Fruit fly (Drosophila melanogaster): ENCODE results near the gene CG33127.

CG33127 gene

DNA sequence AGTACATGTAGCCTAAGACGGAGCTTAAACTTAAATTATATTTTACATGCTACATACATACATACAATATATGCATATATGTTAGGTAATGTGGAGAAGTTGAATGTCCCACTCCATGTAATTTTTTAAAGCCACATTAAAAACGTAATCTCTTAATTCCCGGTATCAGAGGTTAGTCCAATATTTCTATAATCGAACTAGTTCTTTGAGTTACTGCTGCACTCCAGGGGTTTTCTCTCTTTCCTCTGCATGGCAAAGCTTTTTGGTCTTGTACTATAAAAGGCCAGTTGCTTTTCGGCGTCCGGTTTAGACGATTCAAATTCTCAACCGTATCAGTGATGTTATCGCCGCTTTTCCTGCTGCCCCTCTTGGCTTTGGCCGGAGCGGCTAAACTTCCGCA, at the start of gene CG33127:
Gene CG33127 (plus strand): TSS at position 309 of the 400 bp plus-strand sequence.
- TF ChIP-seq Snoo (tag; optimal IDR thresholded peaks at IDR 0.05), result no peak
- no peak for TF ChIP-seq Ets98B (GFP tag; IDR thresholded peaks at IDR 0.05)
- no peak for TF ChIP-seq CG32121 (GFP tag; IDR thresholded peaks at IDR 0.05)
- TF ChIP-seq CG8301 (tag; optimal IDR thresholded peaks at IDR 0.05), result no peak
- no peak for TF ChIP-seq rn (GFP tag; IDR thresholded peaks at IDR 0.05)
- no peak for TF ChIP-seq CG10348 (GFP tag; IDR thresholded peaks at IDR 0.05)
- no peak for TF ChIP-seq CG17806 (tag; optimal IDR thresholded peaks at IDR 0.05)
- no peak for TF ChIP-seq CG34367 (tag; optimal IDR thresholded peaks at IDR 0.05)
- TF ChIP-seq fd96Ca (GFP tag; IDR thresholded peaks at IDR 0.05), result no peak

DNA sequence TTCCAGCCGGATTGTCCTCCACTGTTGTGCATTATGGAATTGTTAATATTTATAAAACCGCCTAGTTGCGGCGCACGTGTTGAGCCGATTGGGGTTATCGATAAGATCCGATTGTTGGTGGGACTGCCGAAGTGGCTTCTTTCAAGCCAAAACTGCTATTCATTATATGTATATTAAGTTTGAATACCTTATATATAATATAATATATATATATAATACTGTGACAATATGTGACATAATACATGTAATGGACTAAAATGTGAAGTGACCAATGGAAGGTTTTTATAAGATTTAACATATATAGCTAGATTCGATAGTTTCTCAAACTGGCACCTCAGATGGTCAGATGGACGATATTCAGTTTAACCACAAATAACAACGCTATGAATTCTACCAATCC, 48.3 kb upstream of the CG33127 start, which contains the start of the genes mbm and CG11555:
Gene mbm (minus strand): TSS at position 113 of the 400 bp plus-strand sequence.
Gene CG11555 (plus strand): TSS at position 234 of the 400 bp plus-strand sequence.
- no peak for TF ChIP-seq fd96Ca (GFP tag; IDR thresholded peaks at IDR 0.05)
- no peak for TF ChIP-seq CG17806 (tag; optimal IDR thresholded peaks at IDR 0.05)
- TF ChIP-seq CG14655 (GFP tag; optimal IDR thresholded peaks at IDR 0.05), result no peak
- peak; percentile 27 for TF ChIP-seq CG15710 (tag; optimal IDR thresholded peaks at IDR 0.05)
- TF ChIP-seq Pif1B (GFP tag; optimal IDR thresholded peaks at IDR 0.05), result no peak
- no peak for TF ChIP-seq gl (tag; optimal IDR thresholded peaks at IDR 0.05)
- no peak for TF ChIP-seq Snoo (tag; optimal IDR thresholded peaks at IDR 0.05)
- TF ChIP-seq CG32121 (GFP tag; IDR thresholded peaks at IDR 0.05), result no peak

DNA sequence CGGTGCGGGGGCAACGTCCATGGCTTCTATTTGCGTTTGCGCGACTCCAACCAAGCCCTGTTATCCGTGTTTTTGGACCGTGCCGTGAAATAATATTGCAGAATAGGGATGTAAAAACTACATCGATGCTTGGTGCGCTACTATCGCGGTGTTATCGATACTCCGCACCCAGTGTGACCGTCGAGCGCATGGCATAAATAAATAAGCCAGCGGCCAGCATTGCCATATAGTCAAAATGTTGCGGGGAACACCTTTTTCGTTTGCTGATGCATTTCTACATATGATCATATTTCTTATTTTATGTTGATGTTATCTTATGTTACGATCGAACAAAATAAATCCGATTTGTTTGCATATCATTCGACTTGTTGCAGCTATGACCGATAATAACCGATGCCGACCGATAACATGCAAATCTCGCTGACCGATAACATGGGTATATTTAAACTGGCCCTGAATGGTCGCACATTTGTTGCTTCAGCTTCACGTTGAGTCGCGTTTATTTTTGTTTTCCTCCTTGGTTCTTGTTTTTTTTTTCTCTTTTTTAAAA, 44.7 kb upstream of the CG33127 start, which contains the start of gene smo:
Gene smo (plus strand): TSS at position 461 of the 550 bp plus-strand sequence.
- TF ChIP-seq EcR (GFP tag; optimal IDR thresholded peaks at IDR 0.05) (peak; percentile 27), rn (GFP tag; IDR thresholded peaks at IDR 0.05) (no peak)

DNA sequence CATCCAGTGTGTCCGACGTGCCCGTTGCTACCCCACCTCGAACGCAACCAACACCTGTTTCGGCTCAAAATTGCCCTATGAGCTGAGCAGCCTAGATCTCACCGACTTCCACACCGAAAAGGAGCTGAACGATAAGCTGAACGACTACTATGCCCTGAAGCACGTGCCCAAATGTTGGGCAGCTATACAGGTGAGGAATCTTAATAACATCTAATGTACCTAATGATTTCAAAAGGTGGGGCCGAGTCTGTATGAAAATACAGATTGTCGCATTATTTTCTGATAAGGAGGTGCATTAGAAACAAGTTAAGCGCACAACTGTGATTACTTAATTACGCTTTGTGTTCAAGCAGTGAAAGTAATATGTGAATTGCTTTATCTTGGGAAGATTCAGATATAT, 43.8 kb upstream of the CG33127 start, which contains the start of gene CG17078:
Gene CG17078 (minus strand): TSS at position 101 of the 400 bp plus-strand sequence.
- TF ChIP-seq EcR (GFP tag; optimal IDR thresholded peaks at IDR 0.05) (no peak), CG14655 (GFP tag; optimal IDR thresholded peaks at IDR 0.05) (no peak), CG32121 (GFP tag; IDR thresholded peaks at IDR 0.05) (no peak), CG15710 (tag; optimal IDR thresholded peaks at IDR 0.05) (no peak), CG4496 (GFP tag; IDR thresholded peaks at IDR 0.05) (no peak), CG17806 (tag; optimal IDR thresholded peaks at IDR 0.05) (no peak), Pif1B (GFP tag; optimal IDR thresholded peaks at IDR 0.05) (no peak), Ets98B (GFP tag; IDR thresholded peaks at IDR 0.05) (no peak), CG34367 (tag; optimal IDR thresholded peaks at IDR 0.05) (no peak), rn (GFP tag; IDR thresholded peaks at IDR 0.05) (no peak), Pif1A (GFP tag; optimal IDR thresholded peaks at IDR 0.05) (no peak), D1 (tag; optimal IDR thresholded peaks at IDR 0.05) (no peak), gl (tag; optimal IDR thresholded peaks at IDR 0.05) (no peak), fd96Ca (GFP tag; IDR thresholded peaks at IDR 0.05) (no peak), CG8159 (tag; optimal IDR thresholded peaks at IDR 0.05) (no peak), CG13204 (GFP tag; optimal IDR thresholded peaks at IDR 0.05) (no peak), CG8301 (tag; optimal IDR thresholded peaks at IDR 0.05) (no peak), CG12605 (GFP tag; IDR thresholded peaks at IDR 0.05) (no peak)

DNA sequence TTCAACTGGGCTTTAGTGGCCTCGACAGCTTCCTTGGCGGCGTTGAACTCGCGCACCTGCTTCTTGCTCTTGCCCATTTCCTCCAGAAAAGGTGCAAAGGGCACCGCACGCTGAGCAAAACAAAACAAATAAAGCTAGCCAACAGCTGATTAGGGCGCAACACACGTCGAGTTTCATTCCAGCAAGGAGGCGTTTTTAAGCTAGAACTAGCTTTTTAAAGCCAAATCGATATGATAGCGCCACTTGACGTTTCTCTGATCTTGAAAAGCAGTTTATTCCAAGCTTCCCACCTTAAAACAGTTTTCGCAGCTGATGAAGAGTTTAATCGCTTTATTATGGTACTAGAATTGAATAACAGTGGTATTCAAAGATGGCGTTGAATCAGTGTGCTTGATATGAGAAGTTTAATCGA, 38.8 kb upstream of the CG33127 start, which contains the start of gene CG11601:
Gene CG11601 (minus strand): TSS at position 199 of the 412 bp plus-strand sequence.
- TF ChIP-seq CG34367 (tag; optimal IDR thresholded peaks at IDR 0.05), result peak; percentile 18
- peak; percentile 89 for TF ChIP-seq EcR (GFP tag; optimal IDR thresholded peaks at IDR 0.05)
- peak; percentile 20 for TF ChIP-seq CG15710 (tag; optimal IDR thresholded peaks at IDR 0.05)
- peak; percentile 66 for TF ChIP-seq CG4496 (GFP tag; IDR thresholded peaks at IDR 0.05)
- TF ChIP-seq gl (tag; optimal IDR thresholded peaks at IDR 0.05), result peak; percentile 48
- TF ChIP-seq fd96Ca (GFP tag; IDR thresholded peaks at IDR 0.05), result peak; percentile 59; the same call in 1 of the 3 replicates
- TF ChIP-seq D1 (tag; optimal IDR thresholded peaks at IDR 0.05), result no peak
- no peak for TF ChIP-seq Pif1A (GFP tag; optimal IDR thresholded peaks at IDR 0.05)
- TF ChIP-seq CG17806 (tag; optimal IDR thresholded peaks at IDR 0.05), result peak; percentile 10
- TF ChIP-seq CG10348 (GFP tag; IDR thresholded peaks at IDR 0.05), result no peak
- 0 out of 2 replicates have a peak, but pooled peaks have one; percentile 31 for TF ChIP-seq CG32121 (GFP tag; IDR thresholded peaks at IDR 0.05)
- peak; percentile 43; the same call in 1 of the 2 replicates for TF ChIP-seq Ets98B (GFP tag; IDR thresholded peaks at IDR 0.05)
- peak; percentile 18 for TF ChIP-seq Snoo (tag; optimal IDR thresholded peaks at IDR 0.05)

DNA sequence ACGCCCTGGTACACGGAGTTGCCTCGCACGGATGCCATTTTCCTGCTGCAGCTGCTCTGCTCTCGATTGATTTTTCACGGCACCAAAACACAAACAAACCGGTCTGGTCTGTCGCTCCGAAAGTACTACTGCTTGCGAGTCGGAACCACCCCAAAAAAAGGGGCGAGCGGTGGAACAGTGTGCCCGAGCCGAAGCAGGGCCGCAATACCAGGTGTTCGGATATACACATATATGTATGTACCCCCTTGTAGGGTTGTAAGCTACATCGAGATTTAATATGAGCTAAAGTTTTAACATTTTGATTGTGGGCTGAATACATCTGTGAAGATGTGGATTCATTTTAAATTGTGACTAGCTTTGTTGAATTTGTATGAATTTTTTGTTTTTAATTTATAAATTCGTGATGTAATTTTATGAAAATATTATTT, 36.3 kb upstream of the CG33127 start:
- TF ChIP-seq CG17806 (tag; optimal IDR thresholded peaks at IDR 0.05) (no peak), CG12605 (GFP tag; IDR thresholded peaks at IDR 0.05) (peak; percentile 26; the same call in 1 of the 2 replicates), CG9948 (tag; optimal IDR thresholded peaks at IDR 0.05) (peak; percentile 41), EcR (GFP tag; optimal IDR thresholded peaks at IDR 0.05) (no peak), Snoo (tag; optimal IDR thresholded peaks at IDR 0.05) (peak; percentile 49), CG8159 (tag; optimal IDR thresholded peaks at IDR 0.05) (peak; percentile 48), CG34367 (tag; optimal IDR thresholded peaks at IDR 0.05) (no peak), rn (GFP tag; IDR thresholded peaks at IDR 0.05) (no peak), Pif1A (GFP tag; optimal IDR thresholded peaks at IDR 0.05) (no peak), Ets98B (GFP tag; IDR thresholded peaks at IDR 0.05) (peak; percentile 28), CG13204 (GFP tag; optimal IDR thresholded peaks at IDR 0.05) (no peak), CG4496 (GFP tag; IDR thresholded peaks at IDR 0.05) (peak; percentile 79), gl (tag; optimal IDR thresholded peaks at IDR 0.05) (no peak), CG15710 (tag; optimal IDR thresholded peaks at IDR 0.05) (no peak), D1 (tag; optimal IDR thresholded peaks at IDR 0.05) (no peak)
